Worm (Caenorhabditis elegans) whole organism, L1 larva: Measurements from ENCODE around the gene ttr-52.

Experiments
- mdl-1 ChIP-seq, 2 experiments: fragments of 150-350 bp; optimal IDR thresholded peaks; 2 replicates each; lab custom pipeline; 2014 to 2017; ENCODE audit warnings: missing biosample characterization in 2 of 2, missing genetic modification characterization in 2 of 2, inconsistent platforms in 1 of 2
- nhr-11 ChIP-seq: fragments of 150-350 bp; optimal IDR thresholded peaks from 2 replicates; lab custom pipeline; 2014; ENCODE audit warnings: missing biosample characterization, missing genetic modification characterization
- nhr-28 ChIP-seq: fragments of 150-350 bp; optimal IDR thresholded peaks from 2 replicates; lab custom pipeline; 2014; ENCODE audit warnings: missing biosample characterization, missing genetic modification characterization
- ztf-11 ChIP-seq, 2 experiments: sonication (generic microtip); optimal IDR thresholded peaks; 2 replicates each; lab custom pipeline; 2016 to 2017; ENCODE audit warnings: missing genetic modification characterization in 2 of 2, missing biosample characterization in 1 of 2, missing compliant biosample characterization in 1 of 2

ce11 chrIII:13434404-13434803 is 29.9 kb downstream of the ttr-52 start, which contains the start of gene F45G2.7:
- TF ChIP-seq mdl-1 (tag; optimal IDR thresholded peaks at IDR 0.05; lab: Kevin White, UChicago) (no peak), nhr-11 (tag; lab: Kevin White, UChicago) (no peak), ztf-11 (tag; optimal IDR thresholded peaks at IDR 0.05; lab: Kevin White, UChicago) (no peak), nhr-28 (no peak)
